Fruit fly (Drosophila melanogaster): ENCODE data around the gene Past1.

Past1 gene

DNA sequence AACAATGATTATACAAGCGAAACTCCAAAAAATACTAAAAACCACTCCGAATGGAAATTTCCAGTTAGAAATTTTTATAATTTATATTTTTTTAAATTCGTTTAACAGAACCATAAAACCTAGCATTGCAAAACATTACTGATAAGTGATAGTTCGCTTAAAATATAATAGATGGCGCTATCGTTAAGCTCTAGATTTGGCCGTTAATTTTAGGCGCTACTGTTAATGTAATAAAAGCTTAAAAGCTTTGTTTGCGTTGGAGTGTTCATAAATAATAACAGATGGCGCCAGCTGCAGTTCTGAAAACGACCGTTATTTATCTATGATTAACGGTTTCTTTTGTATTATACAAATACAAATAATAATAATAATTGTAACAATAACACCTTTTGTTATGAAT, 26.6 kb downstream of the Past1 start:
- TF ChIP-seq ovo (GFP tag; optimal IDR thresholded peaks at IDR 0.05) (peak; percentile 63), kay (GFP tag; ENCODE audit: borderline replicate concordance) (peak; percentile 3), CG7101 (tag; optimal IDR thresholded peaks at IDR 0.05) (peak; percentile 30), CG1620 (GFP tag; optimal IDR thresholded peaks at IDR 0.05) (peak; percentile 6), CG5204 (GFP tag; optimal IDR thresholded peaks at IDR 0.05) (no peak), bab1 (GFP tag; optimal IDR thresholded peaks at IDR 0.05) (peak; percentile 31), Clk (GFP tag; optimal IDR thresholded peaks at IDR 0.05) (no peak), Crg-1 (GFP tag; optimal IDR thresholded peaks at IDR 0.05) (peak; percentile 11), Hr96 (GFP tag; optimal IDR thresholded peaks at IDR 0.05) (no peak)

DNA sequence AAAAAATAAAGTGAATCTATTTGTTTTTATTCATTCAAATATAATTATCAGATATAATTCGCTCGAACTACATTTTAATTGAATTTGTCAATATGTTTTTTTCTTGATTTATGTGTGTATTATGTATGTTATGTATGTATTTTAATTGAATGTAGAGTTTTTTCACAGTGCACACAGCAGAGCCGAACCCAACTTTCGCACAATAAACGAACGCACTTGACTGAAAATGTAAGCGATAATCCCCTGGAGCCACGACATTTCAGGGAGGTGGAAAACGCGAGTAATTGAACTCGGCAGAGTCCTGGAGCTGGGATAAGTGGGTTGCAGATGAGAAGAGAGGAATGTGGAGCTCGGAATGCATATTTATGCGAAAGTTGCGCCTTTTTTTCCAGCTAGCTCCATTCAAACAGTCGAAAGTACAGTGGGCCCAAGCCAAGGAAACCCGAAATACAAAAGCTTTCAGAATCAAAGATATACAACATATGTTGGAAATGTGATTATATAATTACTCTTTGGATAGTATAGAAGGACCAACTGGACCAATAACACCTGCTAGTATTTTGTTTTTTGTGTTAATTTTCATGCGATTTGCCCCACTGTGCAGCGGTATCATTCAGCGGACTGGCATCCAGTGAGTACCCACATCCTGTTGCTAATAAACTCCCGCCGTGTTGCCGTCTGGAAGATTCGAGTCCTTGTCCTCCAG, 31.0 kb downstream of the Past1 start:
- TF ChIP-seq CG1620 (GFP tag; optimal IDR thresholded peaks at IDR 0.05) (no peak), pad (GFP tag; optimal IDR thresholded peaks at IDR 0.05) (no peak)

DNA sequence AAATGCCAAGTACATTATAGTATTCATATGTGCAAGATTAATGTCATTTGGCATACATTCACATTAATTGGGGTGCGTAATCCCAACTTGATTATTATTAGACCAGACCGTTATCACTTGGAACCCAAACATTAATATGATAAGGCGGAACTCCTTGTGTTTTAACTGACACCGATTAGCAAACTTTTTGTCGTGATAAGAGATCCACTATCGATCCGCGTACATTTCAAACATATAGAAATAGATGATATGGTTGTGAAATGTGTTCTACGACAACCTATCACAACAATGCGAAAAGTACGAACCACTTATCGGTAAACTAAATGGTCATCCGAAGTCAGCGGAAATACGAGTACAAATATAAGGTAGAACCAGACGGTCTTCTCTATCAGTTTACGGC, 42.1 kb downstream of the Past1 start, which contains the start of gene Ugt37A2:
Ugt37A2 (plus strand) TSS at position 396 of the 400 bp plus-strand sequence.
- TF ChIP-seq cic (GFP tag; optimal IDR thresholded peaks at IDR 0.05) (peak; percentile 7), cnc (optimal IDR thresholded peaks at IDR 0.05) (no peak), kay (GFP tag; ENCODE audit: borderline replicate concordance) (peak; percentile 68), bab1 (GFP tag; optimal IDR thresholded peaks at IDR 0.05) (no peak)

DNA sequence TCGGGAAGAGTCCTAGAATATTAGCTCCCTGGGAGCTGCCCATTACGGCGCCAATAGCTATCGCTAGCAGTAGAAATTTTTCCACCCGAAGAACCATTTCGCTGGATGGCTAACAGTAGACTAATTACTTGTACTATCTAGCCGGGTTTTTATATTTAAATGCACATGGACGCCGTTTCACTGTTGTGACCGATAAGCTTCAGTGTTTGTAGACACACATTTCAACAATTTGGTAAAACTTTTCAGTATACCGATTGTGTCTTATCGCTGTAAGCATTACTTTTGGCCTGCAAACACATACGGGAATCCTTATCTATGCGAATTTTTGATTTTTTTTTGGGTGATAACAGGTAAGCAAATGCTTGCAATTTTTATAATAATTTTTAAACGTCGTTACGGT, 46.5 kb downstream of the Past1 start, which contains the start of gene Ugt37A3:
Ugt37A3 (minus strand) TSS at position 101 of the 400 bp plus-strand sequence.
- TF ChIP-seq bab1 (GFP tag; optimal IDR thresholded peaks at IDR 0.05) (no peak), CG11617 (GFP tag; optimal IDR thresholded peaks at IDR 0.05) (no peak), cnc (optimal IDR thresholded peaks at IDR 0.05) (no peak), cic (GFP tag; optimal IDR thresholded peaks at IDR 0.05) (no peak), Clk (GFP tag; optimal IDR thresholded peaks at IDR 0.05) (no peak), Mnt (GFP tag; optimal IDR thresholded peaks at IDR 0.05) (peak; percentile 4), CG5204 (GFP tag; optimal IDR thresholded peaks at IDR 0.05) (no peak)

DNA sequence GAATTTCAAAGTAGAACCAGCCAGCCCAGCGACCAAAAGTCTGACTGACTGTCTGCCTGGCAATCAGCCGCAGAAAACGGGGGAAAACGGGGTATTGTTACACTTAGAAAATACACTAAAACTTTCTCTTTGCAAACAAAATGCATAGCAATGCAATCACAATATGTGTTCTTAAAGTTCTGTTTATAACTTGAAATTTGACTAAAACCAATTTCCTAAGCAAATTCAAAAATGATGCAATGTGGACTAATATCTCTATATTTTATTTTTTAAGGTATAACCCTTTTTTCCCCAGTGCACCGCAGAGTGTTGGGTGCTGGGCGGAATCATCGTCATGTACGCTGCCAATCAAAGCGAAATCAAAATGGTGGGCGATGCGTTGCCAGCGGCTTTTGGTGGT, 53.9 kb downstream of the Past1 start:
- TF ChIP-seq pad (GFP tag; optimal IDR thresholded peaks at IDR 0.05) (no peak), CG1620 (GFP tag; optimal IDR thresholded peaks at IDR 0.05) (no peak), ovo (GFP tag; optimal IDR thresholded peaks at IDR 0.05) (no peak), CG14711 (tag; optimal IDR thresholded peaks at IDR 0.05) (no peak), CG33017 (tag; optimal IDR thresholded peaks at IDR 0.05) (no peak), CG5204 (GFP tag; optimal IDR thresholded peaks at IDR 0.05) (no peak), Crg-1 (GFP tag; optimal IDR thresholded peaks at IDR 0.05) (no peak), CG7101 (tag; optimal IDR thresholded peaks at IDR 0.05) (no peak), CG12768 (GFP tag; optimal IDR thresholded peaks at IDR 0.05) (no peak), bab1 (GFP tag; optimal IDR thresholded peaks at IDR 0.05) (no peak), tj (GFP tag; optimal IDR thresholded peaks at IDR 0.05) (no peak), CG11617 (GFP tag; optimal IDR thresholded peaks at IDR 0.05) (no peak), Hr96 (GFP tag; optimal IDR thresholded peaks at IDR 0.05) (no peak), Clk (GFP tag; optimal IDR thresholded peaks at IDR 0.05) (no peak), toe (GFP tag; optimal IDR thresholded peaks at IDR 0.05) (no peak), Mnt (GFP tag; optimal IDR thresholded peaks at IDR 0.05) (no peak), CG7045 (GFP tag; optimal IDR thresholded peaks at IDR 0.05) (no peak)
